Worm (Caenorhabditis elegans): ENCODE results near the gene Y39B6A.29.

DNA sequence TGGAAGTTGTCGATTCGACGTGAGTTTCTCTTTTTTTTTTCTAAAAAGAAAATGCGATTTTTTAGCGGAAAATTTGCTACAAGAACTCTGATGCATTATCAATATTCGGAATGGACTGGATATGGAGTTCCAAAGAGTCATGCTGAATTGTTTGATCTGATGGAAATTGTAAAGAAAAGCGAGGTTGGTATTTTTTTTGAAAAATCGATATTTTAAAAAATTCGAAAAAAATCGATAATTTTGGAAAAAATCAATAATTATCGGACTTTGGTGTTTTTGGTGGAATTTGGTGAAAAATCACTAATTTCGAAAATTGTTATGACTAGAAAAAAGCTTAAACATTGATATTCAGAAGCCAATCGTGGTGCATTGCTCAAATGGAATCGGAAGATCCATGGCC is 5.3 kb downstream of the Y39B6A.29 start:
- no peak for TF ChIP-seq ref-1 (GFP tag; conservative IDR thresholded peaks at IDR 0.05)
- TF ChIP-seq med-1 (GFP tag; optimal IDR thresholded peaks at IDR 0.05; ENCODE audit: insufficient read depth), result no peak
- no peak for TF ChIP-seq cog-1 (tag; optimal IDR thresholded peaks at IDR 0.05)

Data from whole organism, midembryonic.